Fruit fly (Drosophila melanogaster) whole organism, embryonic: Measurements from ENCODE around the gene stck.

Experiments
- ATbp ChIP-seq: fragments of 200-800 bp; sonication (Bioruptor generic); optimal IDR thresholded peaks from 2 replicates; lab custom pipeline; 2017; ENCODE audit warnings: missing biosample characterization, mild to moderate bottlenecking, missing genetic modification characterization, missing genetic modification reagents
- Blimp-1 ChIP-seq: fragments of 200-800 bp; sonication (Bioruptor generic); optimal IDR thresholded peaks from 3 replicates; lab custom pipeline; 2018; ENCODE audit warnings: missing biosample characterization, missing genetic modification characterization, mild to moderate bottlenecking, moderate library complexity, missing genetic modification reagents
- CG11093 ChIP-seq: fragments of 200-800 bp; sonication (Bioruptor generic); IDR thresholded peaks from 3 replicates; pipeline ENCODE4 v1.3.6; 2022; ENCODE audit warnings: missing biosample characterization, missing genetic modification characterization
- CG12219 ChIP-seq: fragments of 200-800 bp; sonication (Bioruptor generic); optimal IDR thresholded peaks from 3 replicates; lab custom pipeline; 2018; ENCODE audit warnings: missing biosample characterization, mild to moderate bottlenecking, missing genetic modification characterization
- CG1233 ChIP-seq: fragments of 200-800 bp; sonication (Bioruptor generic); optimal IDR thresholded peaks from 4 replicates; lab custom pipeline; 2018; ENCODE audit warnings: missing biosample characterization, mild to moderate bottlenecking, missing genetic modification characterization
- CG12659 ChIP-seq: fragments of 200-800 bp; sonication (Bioruptor generic); optimal IDR thresholded peaks from 3 replicates; lab custom pipeline; 2017; ENCODE audit warnings: mild to moderate bottlenecking, missing biosample characterization, missing genetic modification reagents, missing genetic modification characterization
- CG13424 ChIP-seq: fragments of 200-800 bp; sonication (Bioruptor generic); optimal IDR thresholded peaks from 2 replicates; lab custom pipeline; 2019; ENCODE audit warnings: missing biosample characterization, mild to moderate bottlenecking, missing genetic modification characterization, moderate library complexity
- CG13775 ChIP-seq: fragments of 200-800 bp; sonication (Bioruptor generic); optimal IDR thresholded peaks from 3 replicates; lab custom pipeline; 2017; ENCODE audit warnings: missing biosample characterization, mild to moderate bottlenecking, missing genetic modification characterization
- CG14050 ChIP-seq: fragments of 200-800 bp; sonication (Bioruptor generic); IDR thresholded peaks from 3 replicates; pipeline ENCODE4 v1.3.6; 2022; ENCODE audit warnings: missing biosample characterization, missing genetic modification characterization
- CG14441 ChIP-seq: fragments of 200-800 bp; sonication (Bioruptor generic); IDR thresholded peaks from 2 replicates; pipeline ENCODE4 v1.3.6; 2022; ENCODE audit warnings: missing biosample characterization, missing genetic modification characterization
- CG18619 ChIP-seq: fragments of 200-800 bp; sonication (Bioruptor generic); optimal IDR thresholded peaks from 3 replicates; lab custom pipeline; 2017; ENCODE audit warnings: missing biosample characterization, mild to moderate bottlenecking, missing genetic modification characterization
- CG30403 ChIP-seq: fragments of 200-800 bp; sonication (Bioruptor generic); optimal IDR thresholded peaks from 3 replicates; lab custom pipeline; 2016; ENCODE audit warnings: missing biosample characterization, missing genetic modification characterization
- CG30431 ChIP-seq: fragments of 200-800 bp; sonication (Bioruptor generic); optimal IDR thresholded peaks from 2 replicates; lab custom pipeline; 2017; ENCODE audit warnings: missing biosample characterization, missing genetic modification characterization
- CG3407 ChIP-seq: fragments of 200-800 bp; sonication (Bioruptor generic); optimal IDR thresholded peaks from 2 replicates; lab custom pipeline; 2018; ENCODE audit warnings: missing biosample characterization, mild to moderate bottlenecking, missing genetic modification characterization
- CG4424 ChIP-seq: fragments of 200-800 bp; sonication (Bioruptor generic); optimal IDR thresholded peaks from 3 replicates; lab custom pipeline; 2016; ENCODE audit warnings: missing biosample characterization, missing genetic modification characterization
- CG6175 ChIP-seq: fragments of 200-800 bp; sonication (Bioruptor generic); IDR thresholded peaks from 3 replicates; pipeline ENCODE4 v1.3.6; 2022; ENCODE audit warnings: missing biosample characterization, missing genetic modification characterization
- CG7271 ChIP-seq: fragments of 200-800 bp; sonication (Bioruptor generic); optimal IDR thresholded peaks from 2 replicates; lab custom pipeline; 2018; ENCODE audit warnings: missing biosample characterization, mild to moderate bottlenecking, missing genetic modification characterization, moderate library complexity
- CG8281 ChIP-seq: fragments of 200-800 bp; sonication (Bioruptor generic); optimal IDR thresholded peaks from 2 replicates; lab custom pipeline; 2018; ENCODE audit warnings: missing biosample characterization, mild to moderate bottlenecking, missing genetic modification characterization, moderate library complexity
- CG9609 ChIP-seq: fragments of 200-800 bp; sonication (Bioruptor generic); optimal IDR thresholded peaks from 3 replicates; lab custom pipeline; 2016; ENCODE audit warnings: missing biosample characterization, missing genetic modification characterization
- CTCF ChIP-seq: fragments of 200-800 bp; sonication (Bioruptor generic); optimal IDR thresholded peaks from 2 replicates; lab custom pipeline; 2017; ENCODE audit warnings: missing biosample characterization, mild to moderate bottlenecking, missing genetic modification characterization, moderate library complexity
- Dip3 ChIP-seq: fragments of 200-800 bp; sonication (Bioruptor generic); optimal IDR thresholded peaks from 3 replicates; lab custom pipeline; 2016; ENCODE audit warnings: missing biosample characterization, missing genetic modification characterization
- Gug ChIP-seq: fragments of 200-800 bp; sonication (Bioruptor generic); IDR thresholded peaks from 4 replicates; pipeline ENCODE4 v1.3.6; 2022; ENCODE audit warnings: missing biosample characterization, missing genetic modification characterization
- HHEX ChIP-seq: fragments of 200-800 bp; sonication (Bioruptor generic); optimal IDR thresholded peaks from 3 replicates; lab custom pipeline; 2017; ENCODE audit warnings: missing biosample characterization, mild to moderate bottlenecking, missing genetic modification characterization, missing genetic modification reagents
- Hr3 ChIP-seq: fragments of 200-800 bp; sonication (Bioruptor generic); optimal IDR thresholded peaks from 3 replicates; lab custom pipeline; 2016; ENCODE audit warnings: missing biosample characterization, missing genetic modification characterization
- Kr ChIP-seq: fragments of 200-800 bp; sonication (Bioruptor generic); optimal IDR thresholded peaks from 2 replicates; lab custom pipeline; 2017; ENCODE audit warnings: missing biosample characterization, mild to moderate bottlenecking, missing genetic modification characterization
- NC2α ChIP-seq: fragments of 200-800 bp; sonication (Bioruptor generic); optimal IDR thresholded peaks from 2 replicates; lab custom pipeline; 2016; ENCODE audit warnings: missing biosample characterization, missing genetic modification characterization
- NFAT ChIP-seq: fragments of 200-800 bp; sonication (Bioruptor generic); IDR thresholded peaks from 2 replicates; pipeline ENCODE4 v1.3.6; 2022; ENCODE audit warnings: missing biosample characterization, missing genetic modification characterization
- Rfx ChIP-seq: fragments of 200-800 bp; sonication (Bioruptor generic); IDR thresholded peaks from 2 replicates; pipeline ENCODE4 v1.3.6; 2022; ENCODE audit warnings: missing biosample characterization, missing genetic modification characterization
- Sox100B ChIP-seq: fragments of 200-800 bp; sonication (Bioruptor generic); optimal IDR thresholded peaks from 3 replicates; lab custom pipeline; 2018; ENCODE audit warnings: missing biosample characterization, mild to moderate bottlenecking, missing genetic modification characterization
- Sox102F ChIP-seq: fragments of 200-800 bp; sonication (Bioruptor generic); optimal IDR thresholded peaks from 2 replicates; lab custom pipeline; 2018; ENCODE audit warnings: missing biosample characterization, mild to moderate bottlenecking, missing genetic modification characterization, moderate library complexity
- ato ChIP-seq: fragments of 200-800 bp; sonication (Bioruptor generic); IDR thresholded peaks from 2 replicates; pipeline ENCODE4 v1.3.6; 2022; ENCODE audit warnings: missing biosample characterization, missing genetic modification characterization; ENCODE audit not compliant: partially characterized antibody
- cad ChIP-seq: fragments of >200 bp; optimal IDR thresholded peaks from 2 replicates; lab custom pipeline; 2017; ENCODE audit warnings: missing biosample characterization, missing genetic modification characterization
- dimm ChIP-seq: fragments of 200-800 bp; sonication (Bioruptor generic); IDR thresholded peaks from 2 replicates; pipeline ENCODE4 v1.3.6; 2022; ENCODE audit warnings: missing biosample characterization, missing genetic modification characterization
- ems ChIP-seq: fragments of 200-800 bp; sonication (Bioruptor generic); optimal IDR thresholded peaks from 3 replicates; lab custom pipeline; 2016; ENCODE audit warnings: missing biosample characterization, missing genetic modification characterization
- gce ChIP-seq: fragments of 200-800 bp; sonication (Bioruptor generic); IDR thresholded peaks from 3 replicates; pipeline ENCODE4 v1.3.6; 2022; ENCODE audit warnings: missing biosample characterization, missing genetic modification characterization
- hb ChIP-seq: fragments of 200-800 bp; sonication (Bioruptor generic); IDR thresholded peaks from 3 replicates; pipeline ENCODE4 v1.3.6; 2022; ENCODE audit warnings: missing biosample characterization, missing genetic modification characterization; ENCODE audit not compliant: partially characterized antibody
- hkb ChIP-seq, 2 experiments: fragments of 200-800 bp in 1 of 2; fragments of >200 bp in 1 of 2; sonication (Bioruptor generic) in 1 of 2; IDR thresholded peaks in 1 of 2; optimal IDR thresholded peaks in 1 of 2; 2 replicates each; pipeline versions ENCODE4 v1.3.6 to Lab custom; 2017 to 2022; ENCODE audit warnings: missing biosample characterization in 1 of 2, missing genetic modification characterization in 1 of 2
- kah ChIP-seq: fragments of 200-800 bp; sonication (Bioruptor generic); optimal IDR thresholded peaks from 2 replicates; lab custom pipeline; 2018; ENCODE audit warnings: missing biosample characterization, mild to moderate bottlenecking, missing genetic modification characterization
- lmd ChIP-seq: fragments of 200-800 bp; sonication (Bioruptor generic); IDR thresholded peaks from 2 replicates; pipeline ENCODE4 v1.3.6; 2022; ENCODE audit warnings: missing biosample characterization, missing genetic modification characterization
- mld ChIP-seq: fragments of 200-800 bp; sonication (Bioruptor generic); IDR thresholded peaks from 3 replicates; pipeline ENCODE4 v1.3.6; 2022; ENCODE audit warnings: missing biosample characterization, missing genetic modification characterization; ENCODE audit not compliant: partially characterized antibody
- nerfin-1 ChIP-seq: fragments of 200-800 bp; sonication (Bioruptor generic); optimal IDR thresholded peaks from 3 replicates; lab custom pipeline; 2019; ENCODE audit warnings: missing biosample characterization, mild to moderate bottlenecking, missing genetic modification characterization, moderate library complexity
- onecut ChIP-seq: fragments of 200-800 bp; sonication (Bioruptor generic); IDR thresholded peaks from 2 replicates; pipeline ENCODE4 v1.3.6; 2022; ENCODE audit warnings: missing biosample characterization, missing genetic modification characterization
- sc ChIP-seq, 3 experiments: fragments of >200 bp in 2 of 3; fragments of 200-800 bp in 1 of 3; sonication (Bioruptor generic) in 1 of 3; optimal IDR thresholded peaks; 2 replicates in 2 of 3; 3 replicates in 1 of 3; lab custom pipeline; 2017; ENCODE audit warnings: mild to moderate bottlenecking in 1 of 3, missing biosample characterization in 1 of 3, missing genetic modification characterization in 1 of 3, missing genetic modification reagents in 1 of 3
- slp2 ChIP-seq: fragments of 200-800 bp; sonication (Bioruptor generic); optimal IDR thresholded peaks from 2 replicates; lab custom pipeline; 2016; ENCODE audit warnings: missing biosample characterization, missing genetic modification characterization
- sr ChIP-seq: fragments of 200-800 bp; sonication (Bioruptor generic); IDR thresholded peaks from 3 replicates; pipeline ENCODE4 v1.3.6; 2022; ENCODE audit warnings: missing biosample characterization, missing genetic modification characterization
- stc ChIP-seq: fragments of 200-800 bp; sonication (Bioruptor generic); IDR thresholded peaks from 2 replicates; pipeline ENCODE4 v1.3.6; 2022; ENCODE audit warnings: missing biosample characterization, missing genetic modification characterization
- tin ChIP-seq: fragments of 200-800 bp; sonication (Bioruptor generic); optimal IDR thresholded peaks from 3 replicates; lab custom pipeline; 2016; ENCODE audit warnings: missing biosample characterization, missing genetic modification characterization
- unpg ChIP-seq: fragments of 200-800 bp; sonication (Bioruptor generic); optimal IDR thresholded peaks from 3 replicates; lab custom pipeline; 2018; ENCODE audit warnings: missing biosample characterization, mild to moderate bottlenecking, missing genetic modification characterization, moderate library complexity
- vfl ChIP-seq: fragments of 200-800 bp; sonication (Bioruptor generic); optimal IDR thresholded peaks from 2 replicates; lab custom pipeline; 2016; ENCODE audit warnings: missing biosample characterization, missing genetic modification characterization
- wor ChIP-seq: fragments of 200-800 bp; sonication (Bioruptor generic); IDR thresholded peaks from 2 replicates; pipeline ENCODE4 v1.3.6; 2022; ENCODE audit warnings: missing biosample characterization, missing genetic modification characterization

stck gene

dm6 chr3R:8354458-8354857 is 2.3 kb upstream of the stck start (continued):
- peak; percentile 43 for TF ChIP-seq HHEX
- TF ChIP-seq CG12659 (GFP tag; lab: Kevin White, UChicago), result peak; percentile 23
- TF ChIP-seq CG11093 (GFP tag; lab: Robert Waterston, UW), result peak; percentile 46; the same call in 2 of the 3 replicates
- TF ChIP-seq gce (GFP tag; lab: Robert Waterston, UW), result peak; percentile 69; the same call in 2 of the 3 replicates
- TF ChIP-seq CTCF, result no peak
- TF ChIP-seq hkb (optimal IDR thresholded peaks at IDR 0.05; lab: Kevin White, UChicago), result no peak
- peak; percentile 78 for TF ChIP-seq hkb (GFP tag; IDR thresholded peaks at IDR 0.05; lab: Robert Waterston, UW)
- peak; percentile 66 for TF ChIP-seq unpg (GFP tag; lab: Kevin White, UChicago)
- peak; percentile 24 for TF ChIP-seq CG1233
- TF ChIP-seq Kr (GFP tag; lab: Kevin White, UChicago), result no peak
- peak; percentile 82 for TF ChIP-seq CG14441
- no peak for TF ChIP-seq cad (GFP tag; lab: Kevin White, UChicago)
- peak; percentile 15 for TF ChIP-seq Blimp-1 (GFP tag; lab: Kevin White, UChicago)
- no peak for TF ChIP-seq NC2α
- peak; percentile 39; the same call in 1 of the 4 replicates for TF ChIP-seq Gug
- no peak for TF ChIP-seq kah (GFP tag; lab: Kevin White, UChicago)
- no peak for TF ChIP-seq Sox100B (GFP tag; lab: Kevin White, UChicago)
- TF ChIP-seq CG13775 (GFP tag; lab: Kevin White, UChicago), result no peak
- peak; percentile 79 for TF ChIP-seq stc (GFP tag; lab: Robert Waterston, UW)
- TF ChIP-seq CG7271, result no peak
- peak; percentile 78 for TF ChIP-seq Sox102F (GFP tag; lab: Kevin White, UChicago)
- TF ChIP-seq wor (GFP tag; lab: Robert Waterston, UW), result peak; percentile 40; the same call in 1 of the 2 replicates
- TF ChIP-seq dimm (GFP tag; lab: Robert Waterston, UW), result 0 out of 2 replicates have a peak, but pooled peaks have one; percentile 17
- TF ChIP-seq sc (optimal IDR thresholded peaks at IDR 0.05; lab: Kevin White, UChicago), result no peak
- no peak for TF ChIP-seq sc (GFP tag; optimal IDR thresholded peaks at IDR 0.05; lab: Kevin White, UChicago)
- no peak for TF ChIP-seq Dip3
- TF ChIP-seq hb (GFP tag; lab: Robert Waterston, UW), result no peak
- TF ChIP-seq ato (GFP tag; lab: Robert Waterston, UW), result no peak
- TF ChIP-seq CG18619 (GFP tag; lab: Kevin White, UChicago), result peak; percentile 33
- TF ChIP-seq ems (GFP tag; lab: Kevin White, UChicago), result peak; percentile 38
- peak; percentile 23 for TF ChIP-seq CG12219 (GFP tag; lab: Kevin White, UChicago)
- TF ChIP-seq Rfx (GFP tag; lab: Robert Waterston, UW), result peak; percentile 74
- TF ChIP-seq ATbp, result peak; percentile 61
- TF ChIP-seq CG14050 (GFP tag; lab: Robert Waterston, UW), result peak; percentile 64; the same call in 2 of the 3 replicates
- TF ChIP-seq tin (GFP tag; lab: Kevin White, UChicago), result no peak
- no peak for TF ChIP-seq onecut (GFP tag; lab: Robert Waterston, UW)
- TF ChIP-seq CG30403 (GFP tag; lab: Kevin White, UChicago), result peak; percentile 33
- TF ChIP-seq CG30431 (GFP tag; lab: Kevin White, UChicago), result no peak
- no peak for TF ChIP-seq CG8281 (tag; lab: Kevin White, UChicago)
- peak; percentile 10 for TF ChIP-seq vfl
- TF ChIP-seq CG6175 (GFP tag; lab: Robert Waterston, UW), result peak; percentile 38; the same call in 2 of the 3 replicates
- peak; percentile 21 for TF ChIP-seq CG4424
- TF ChIP-seq sr (GFP tag; lab: Robert Waterston, UW), result peak; percentile 85
- TF ChIP-seq CG3407 (GFP tag; lab: Kevin White, UChicago), result peak; percentile 39
- TF ChIP-seq Hr3 (GFP tag; lab: Kevin White, UChicago), result no peak
- TF ChIP-seq nerfin-1, result peak; percentile 16
- no peak for TF ChIP-seq CG9609 (GFP tag; lab: Kevin White, UChicago)
- no peak for TF ChIP-seq slp2 (GFP tag; lab: Kevin White, UChicago)
- TF ChIP-seq CG13424 (tag; lab: Kevin White, UChicago), result peak; percentile 49
- peak; percentile 53 for TF ChIP-seq NFAT
- TF ChIP-seq mld, result no peak
- peak; percentile 74 for TF ChIP-seq lmd (GFP tag; lab: Robert Waterston, UW)
